Fruit fly (Drosophila melanogaster) whole organism, wandering third instar larva: ENCODE data around the gene Nca.
A peak's percentile ranks its signal among the peaks of the same experiment; 100 is the strongest.

Source experiments
- Abd-B ChIP-seq: fragments of >200 bp; optimal IDR thresholded peaks from 2 replicates; lab custom pipeline; 2017; ENCODE audit warnings: missing biosample characterization, missing genetic modification characterization
- CG32264 ChIP-seq: fragments of 200-800 bp; sonication (Bioruptor generic); optimal IDR thresholded peaks from 2 replicates; lab custom pipeline; 2016; ENCODE audit warnings: missing biosample characterization, missing genetic modification characterization
- CG9705 ChIP-seq: fragments of 200-800 bp; sonication (Bioruptor generic); optimal IDR thresholded peaks from 2 replicates; lab custom pipeline; 2018; ENCODE audit warnings: missing biosample characterization, mild to moderate bottlenecking, missing genetic modification characterization
- CrebA ChIP-seq: fragments of 200-800 bp; sonication (Bioruptor generic); optimal IDR thresholded peaks from 2 replicates; lab custom pipeline; 2016; ENCODE audit warnings: missing biosample characterization, mild to moderate bottlenecking, missing genetic modification characterization, borderline replicate concordance
- Dfd ChIP-seq: fragments of >200 bp; optimal IDR thresholded peaks from 2 replicates; lab custom pipeline; 2017; ENCODE audit warnings: missing biosample characterization, missing genetic modification characterization
- Dif ChIP-seq: fragments of 200-275, 200-300 bp; sonication (Bioruptor generic); optimal IDR thresholded peaks from 2 replicates; lab custom pipeline; 2018; ENCODE audit warnings: missing biosample characterization, missing genetic modification characterization; ENCODE audit not compliant: partially characterized antibody
- GATAd ChIP-seq: sonication (Bioruptor generic); optimal IDR thresholded peaks from 2 replicates; lab custom pipeline; 2016; ENCODE audit warnings: missing biosample characterization, missing genetic modification characterization
- HLH106 ChIP-seq: fragments of 200-800 bp; optimal IDR thresholded peaks from 3 replicates; lab custom pipeline; 2019; ENCODE audit warnings: missing biosample characterization, mild to moderate bottlenecking, missing genetic modification characterization, moderate library complexity
- Hnf4 ChIP-seq: fragments of 200-800 bp; sonication (Bioruptor generic); optimal IDR thresholded peaks from 2 replicates; lab custom pipeline; 2016; ENCODE audit warnings: missing biosample characterization, mild to moderate bottlenecking, missing genetic modification characterization
- Hr78 ChIP-seq: fragments of >200 bp; optimal IDR thresholded peaks from 2 replicates; lab custom pipeline; 2017; ENCODE audit warnings: missing biosample characterization, missing genetic modification characterization
- Hr83 ChIP-seq: fragments of 200-300 bp; sonication (Bioruptor generic); optimal IDR thresholded peaks from 2 replicates; lab custom pipeline; 2016; ENCODE audit warnings: missing biosample characterization, mild to moderate bottlenecking, missing genetic modification characterization, moderate library complexity; ENCODE audit not compliant: poor library complexity, severe bottlenecking
- Jra ChIP-seq: sonication (Bioruptor generic); optimal IDR thresholded peaks from 2 replicates; lab custom pipeline; 2016; ENCODE audit warnings: missing biosample characterization, missing genetic modification characterization
- Myc ChIP-seq: fragments of >200 bp; optimal IDR thresholded peaks from 2 replicates; lab custom pipeline; 2017
- OdsH ChIP-seq: fragments of 200-800 bp; sonication (Bioruptor generic); optimal IDR thresholded peaks from 2 replicates; lab custom pipeline; 2016; ENCODE audit warnings: missing biosample characterization, mild to moderate bottlenecking, missing genetic modification characterization
- Sp1 ChIP-seq: fragments of 200-800 bp; sonication (Bioruptor generic); optimal IDR thresholded peaks from 3 replicates; lab custom pipeline; 2019; ENCODE audit warnings: missing biosample characterization, mild to moderate bottlenecking, missing genetic modification characterization, moderate library complexity
- Vsx2 ChIP-seq: fragments of 200-300, 225-300 bp; sonication (Bioruptor generic); optimal IDR thresholded peaks from 2 replicates; lab custom pipeline; 2018; ENCODE audit warnings: missing biosample characterization, missing genetic modification characterization; ENCODE audit not compliant: partially characterized antibody
- br ChIP-seq: fragments of 200-800 bp; sonication (Bioruptor generic); optimal IDR thresholded peaks from 2 replicates; lab custom pipeline; 2016; ENCODE audit warnings: missing biosample characterization, missing genetic modification characterization
- brk ChIP-seq: fragments of 200-800 bp; sonication (Bioruptor generic); optimal IDR thresholded peaks from 2 replicates; lab custom pipeline; 2016; ENCODE audit warnings: missing biosample characterization, mild to moderate bottlenecking, missing genetic modification characterization
- dl ChIP-seq, 2 experiments: fragments of 175-275, 200-275 bp in 1 of 2; fragments of 200-275 bp in 1 of 2; sonication (Bioruptor generic); optimal IDR thresholded peaks; lab custom pipeline; 2018; ENCODE audit warnings: mild to moderate bottlenecking in 2 of 2, missing biosample characterization in 2 of 2, missing genetic modification characterization in 2 of 2, moderate library complexity in 2 of 2; ENCODE audit not compliant: partially characterized antibody in 2 of 2, insufficient read depth in 1 of 2
- dmrt93B ChIP-seq: fragments of 200-800 bp; sonication (Bioruptor generic); optimal IDR thresholded peaks from 2 replicates; lab custom pipeline; 2018; ENCODE audit warnings: missing biosample characterization, mild to moderate bottlenecking, missing genetic modification characterization
- ey ChIP-seq: fragments of 200-800 bp; sonication (Bioruptor generic); optimal IDR thresholded peaks from 2 replicates; lab custom pipeline; 2016; ENCODE audit warnings: missing biosample characterization, missing genetic modification characterization
- foxo ChIP-seq, 2 experiments: fragments of 200-800 bp; sonication (Bioruptor generic); optimal IDR thresholded peaks; 2 replicates in 1 of 2; 3 replicates in 1 of 2; lab custom pipeline; 2016 to 2017; ENCODE audit warnings: missing biosample characterization in 2 of 2, missing genetic modification characterization in 2 of 2
- fru ChIP-seq: fragments of 200-800 bp; sonication (Bioruptor generic); optimal IDR thresholded peaks from 3 replicates; lab custom pipeline; 2016; ENCODE audit warnings: missing biosample characterization, mild to moderate bottlenecking, missing genetic modification characterization
- jim ChIP-seq: fragments of 175-275, 200-325 bp; sonication (Bioruptor generic); optimal IDR thresholded peaks from 2 replicates; lab custom pipeline; 2016; ENCODE audit warnings: missing biosample characterization, mild to moderate bottlenecking, missing genetic modification characterization
- lola ChIP-seq: fragments of >200 bp; optimal IDR thresholded peaks from 2 replicates; lab custom pipeline; 2017; ENCODE audit warnings: missing biosample characterization, missing genetic modification characterization
- pan ChIP-seq: fragments of >200 bp; optimal IDR thresholded peaks from 2 replicates; lab custom pipeline; 2017
- psq ChIP-seq: fragments of 200-800 bp; sonication (Bioruptor generic); optimal IDR thresholded peaks from 3 replicates; lab custom pipeline; 2017; ENCODE audit warnings: missing biosample characterization, mild to moderate bottlenecking, missing genetic modification characterization, moderate library complexity
- rgr ChIP-seq: fragments of 200-800 bp; sonication (Bioruptor generic); optimal IDR thresholded peaks from 3 replicates; lab custom pipeline; 2016; ENCODE audit warnings: missing biosample characterization, mild to moderate bottlenecking, missing genetic modification characterization
- sage ChIP-seq: fragments of 200-800 bp; sonication (Bioruptor generic); optimal IDR thresholded peaks from 2 replicates; lab custom pipeline; 2016; ENCODE audit warnings: missing biosample characterization, mild to moderate bottlenecking, missing genetic modification characterization
- sv ChIP-seq: fragments of 200-800 bp; sonication (Bioruptor generic); optimal IDR thresholded peaks from 3 replicates; lab custom pipeline; 2016; ENCODE audit warnings: missing biosample characterization, missing genetic modification characterization
- tai ChIP-seq: sonication (Bioruptor generic); optimal IDR thresholded peaks from 2 replicates; lab custom pipeline; 2016; ENCODE audit warnings: missing biosample characterization, missing genetic modification characterization
- usp ChIP-seq: fragments of >200 bp; optimal IDR thresholded peaks from 2 replicates; lab custom pipeline; 2017; ENCODE audit warnings: missing biosample characterization, missing genetic modification characterization
- woc ChIP-seq: sonication (Bioruptor generic); optimal IDR thresholded peaks from 2 replicates; lab custom pipeline; 2016; ENCODE audit warnings: missing biosample characterization, mild to moderate bottlenecking, missing genetic modification characterization

Gene Nca

DNA sequence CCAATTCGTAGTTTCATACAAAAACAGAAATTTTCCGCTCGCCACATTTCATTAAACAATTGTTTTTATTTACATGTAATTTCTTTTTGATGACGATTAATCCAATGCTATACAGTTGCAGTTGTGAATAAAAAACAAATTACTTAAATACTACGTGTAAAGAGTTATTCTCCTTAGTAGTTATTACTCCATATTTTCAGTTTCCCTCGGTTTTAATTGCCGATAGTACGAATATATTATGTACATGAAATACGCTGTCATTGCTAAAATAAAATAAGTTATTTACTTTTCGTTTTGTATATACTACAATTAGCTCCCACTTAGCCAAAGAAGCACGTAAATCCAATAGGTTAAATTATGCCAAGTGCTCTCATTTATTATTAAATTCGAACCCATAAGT lies 38.1 kb upstream of the Nca start, which contains the start of gene CG42655:
Gene CG42655, minus strand, starts transcription at position 101 of the 400 bp plus-strand sequence.
- no peak for TF ChIP-seq dmrt93B (GFP tag; lab: Kevin White, UChicago)
- TF ChIP-seq Dfd = no peak
- no peak for TF ChIP-seq Dif (GFP tag; lab: Kevin White, UChicago)
- TF ChIP-seq foxo (GFP tag; optimal IDR thresholded peaks at IDR 0.05; lab: Kevin White, UChicago) = no peak
- TF ChIP-seq HLH106 = no peak
- TF ChIP-seq brk (GFP tag; lab: Kevin White, UChicago) = no peak
- TF ChIP-seq sage (GFP tag; lab: Kevin White, UChicago) = no peak
- TF ChIP-seq Abd-B (GFP tag; lab: Kevin White, UChicago) = no peak
- TF ChIP-seq Myc (lab: Kevin White, UChicago) = no peak
- no peak for TF ChIP-seq Hr83
- TF ChIP-seq fru (GFP tag; lab: Kevin White, UChicago) = no peak
- no peak for TF ChIP-seq jim
- no peak for TF ChIP-seq br (GFP tag; lab: Kevin White, UChicago)
- no peak for TF ChIP-seq Sp1 (GFP tag; lab: Kevin White, UChicago)
- no peak for TF ChIP-seq psq (GFP tag; lab: Kevin White, UChicago)
- no peak for TF ChIP-seq rgr
- no peak for TF ChIP-seq woc (GFP tag; lab: Kevin White, UChicago)
- TF ChIP-seq, all 38 proteins: peak for 0

DNA sequence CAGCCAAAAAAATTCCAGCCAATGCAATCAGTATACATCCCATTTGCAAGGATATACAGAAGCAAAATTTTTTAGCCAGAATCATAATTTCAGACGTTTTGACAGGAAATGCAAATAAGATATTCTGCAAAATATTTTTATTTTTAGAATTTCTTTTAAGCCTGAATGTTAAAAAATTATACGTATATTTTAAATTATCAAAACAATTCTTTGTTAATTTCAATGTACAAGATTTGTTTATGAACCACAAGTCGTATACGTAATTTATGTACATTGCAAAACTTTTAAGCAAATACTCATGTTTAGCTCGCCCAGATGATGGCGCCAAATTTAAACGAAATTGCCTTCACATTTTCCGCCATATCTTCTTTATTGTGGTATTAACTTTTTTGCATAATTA lies 37.3 kb upstream of the Nca start, which contains the start of gene CG42654:
Gene CG42654, minus strand, starts transcription at position 101 of the 400 bp plus-strand sequence.
- TF ChIP-seq Hr78 (no peak), CG9705 (GFP tag; lab: Kevin White, UChicago) (no peak), brk (GFP tag; lab: Kevin White, UChicago) (no peak), GATAd (GFP tag; lab: Kevin White, UChicago) (no peak), Jra (no peak), Vsx2 (GFP tag; lab: Kevin White, UChicago) (no peak), sv (GFP tag; lab: Kevin White, UChicago) (no peak), lola (GFP tag; lab: Kevin White, UChicago) (no peak), fru (GFP tag; lab: Kevin White, UChicago) (no peak), tai (GFP tag; lab: Kevin White, UChicago) (no peak), rgr (no peak), dmrt93B (GFP tag; lab: Kevin White, UChicago) (no peak), pan (no peak), Abd-B (GFP tag; lab: Kevin White, UChicago) (no peak), HLH106 (no peak), Myc (lab: Kevin White, UChicago) (no peak)

DNA sequence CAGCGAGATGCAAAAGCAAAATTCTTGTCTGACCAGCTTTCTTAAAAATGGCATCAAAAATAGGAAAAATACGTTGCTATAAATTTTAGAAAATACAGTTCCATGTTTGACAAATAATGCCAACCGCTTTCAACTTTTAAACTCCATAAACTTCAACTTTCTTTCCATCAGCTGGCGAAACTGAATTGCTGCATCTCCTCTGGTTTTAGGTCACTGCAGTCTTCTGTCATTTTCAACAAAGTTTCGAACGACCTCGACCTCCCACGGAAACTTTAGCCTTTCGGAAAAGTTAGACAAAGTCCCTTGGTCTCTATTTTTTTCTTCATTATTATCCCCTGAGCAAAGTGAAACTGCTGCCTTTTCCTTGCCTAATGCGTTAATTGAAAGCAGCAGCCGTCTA lies 36.0 kb upstream of the Nca start, which contains the start of gene CG42263:
Gene CG42263, minus strand, starts transcription at position 101 of the 400 bp plus-strand sequence.
- TF ChIP-seq Sp1 (GFP tag; lab: Kevin White, UChicago) (no peak), Jra (no peak), ey (GFP tag; lab: Kevin White, UChicago) (no peak), Myc (lab: Kevin White, UChicago) (no peak), pan (no peak), OdsH (no peak)

DNA sequence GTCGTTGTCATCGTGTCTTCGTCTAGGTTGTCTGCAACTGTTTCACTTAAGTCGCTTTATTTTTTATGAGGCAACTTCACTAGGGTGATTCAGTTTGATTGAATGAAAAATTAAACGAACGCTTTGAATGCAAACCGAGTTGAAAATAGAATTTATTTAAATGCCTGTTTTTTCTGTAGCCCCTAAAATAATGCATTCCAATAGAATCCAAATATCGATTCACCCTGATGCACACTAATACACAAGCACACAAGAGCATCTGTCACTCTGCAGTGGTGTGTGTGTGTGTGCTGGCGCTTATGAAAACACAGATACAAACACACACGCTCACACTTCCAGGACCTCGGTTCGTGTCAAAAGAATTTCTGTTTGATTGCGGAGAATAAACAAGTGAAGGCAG lies 29.9 kb upstream of the Nca start:
- TF ChIP-seq lola (GFP tag; lab: Kevin White, UChicago) (no peak), CrebA (GFP tag; lab: Kevin White, UChicago) (no peak), foxo (GFP tag; optimal IDR thresholded peaks at IDR 0.05; lab: Kevin White, UChicago) (no peak), rgr (peak; percentile 7), Jra (no peak)
- TF ChIP-seq, all 38 proteins: peak for 1

DNA sequence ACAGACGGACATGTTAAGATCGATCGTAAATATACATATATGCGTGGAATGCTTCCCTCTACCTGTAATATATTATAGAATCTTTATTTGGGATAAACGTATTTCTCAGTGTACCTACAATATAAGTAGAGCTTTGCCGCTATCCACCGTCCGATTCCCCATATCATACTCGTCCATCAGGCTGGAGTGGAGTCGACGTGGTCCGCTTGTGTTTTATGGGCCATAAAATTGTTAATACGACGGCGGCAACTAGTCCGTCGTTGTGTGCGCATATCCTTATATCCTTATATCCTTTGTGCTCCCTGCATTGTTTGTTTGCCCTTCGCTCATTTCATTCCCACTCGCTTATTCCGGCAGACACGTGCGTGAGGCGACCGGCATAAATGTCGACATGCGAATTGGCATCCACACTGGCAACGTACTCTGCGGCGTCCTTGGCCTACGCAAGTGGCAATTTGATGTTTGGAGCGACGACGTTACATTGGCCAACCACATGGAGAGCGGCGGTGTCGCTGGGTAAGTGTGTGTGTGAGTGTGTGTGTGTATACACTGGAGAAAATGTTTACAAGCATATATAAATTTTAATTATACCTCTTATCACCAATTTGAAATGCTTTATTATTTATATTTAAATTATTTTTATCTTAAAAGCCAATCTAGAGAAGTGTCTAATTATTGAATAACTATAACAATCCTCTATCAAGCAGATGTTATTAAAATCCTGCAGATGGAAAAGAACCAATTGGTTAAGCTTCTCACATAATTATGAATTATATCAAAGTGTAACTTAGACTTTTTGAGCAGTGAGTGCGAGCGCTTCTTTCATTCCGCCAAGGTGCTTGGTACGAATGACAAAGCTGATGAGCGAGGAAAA lies 22.7 kb upstream of the Nca start:
- TF ChIP-seq psq (GFP tag; lab: Kevin White, UChicago) (no peak), Vsx2 (GFP tag; lab: Kevin White, UChicago) (no peak), pan (no peak), dl (GFP tag; optimal IDR thresholded peaks at IDR 0.05; lab: Kevin White, UChicago; ENCODE audit: insufficient read depth in 1 of 2, partially characterized antibody in 2 of 2) (no peak), Dfd (no peak), Jra (no peak), Sp1 (GFP tag; lab: Kevin White, UChicago) (no peak), CG32264 (GFP tag; lab: Kevin White, UChicago) (no peak), Hnf4 (GFP tag; lab: Kevin White, UChicago) (no peak), Abd-B (GFP tag; lab: Kevin White, UChicago) (no peak), usp (no peak), Hr83 (no peak), woc (GFP tag; lab: Kevin White, UChicago) (no peak), lola (GFP tag; lab: Kevin White, UChicago) (no peak)
